Fruit fly (Drosophila melanogaster) whole organism: ENCODE measurements around the gene Cpr65Ec.

ENCODE experiments used
- Dll ChIP-seq: fragments of >200 bp; optimal IDR thresholded peaks from 2 replicates; lab custom pipeline; 2017
- EcR ChIP-seq, 2 experiments: fragments of >200 bp; optimal IDR thresholded peaks; 2 replicates each; lab custom pipeline; 2017; ENCODE audit warnings: missing biosample characterization in 2 of 2, missing genetic modification characterization in 2 of 2, missing genetic modification reagents in 2 of 2
- psq ChIP-seq: fragments of >200 bp; optimal IDR thresholded peaks from 2 replicates; lab custom pipeline; 2017
- usp ChIP-seq: fragments of >200 bp; optimal IDR thresholded peaks from 2 replicates; lab custom pipeline; 2017; ENCODE audit warnings: missing biosample characterization, missing genetic modification characterization, mixed read lengths

DNA sequence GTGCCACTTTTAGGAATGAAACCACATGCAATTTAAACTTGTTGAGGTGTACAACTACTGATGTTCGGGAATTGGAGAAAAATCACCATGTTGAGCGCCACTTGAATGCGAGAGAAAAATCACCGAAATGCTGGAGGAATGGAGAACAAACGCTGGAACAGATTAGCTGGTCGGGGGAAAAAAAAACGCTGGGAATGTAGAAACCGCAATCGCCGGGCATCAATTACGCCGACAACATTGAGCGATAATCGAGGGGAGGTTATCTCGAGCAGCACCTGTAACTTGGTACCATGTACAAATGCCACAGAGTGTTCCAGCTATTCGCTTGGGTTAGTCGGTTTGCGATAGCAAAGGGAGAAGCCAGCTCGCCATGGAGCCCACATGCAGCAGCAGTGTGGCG lies 27.0 kb upstream of the Cpr65Ec start, which contains the start of gene CG14823:
- TF ChIP-seq EcR (GFP tag; optimal IDR thresholded peaks at IDR 0.05; lab: Kevin White, UChicago) (no peak), Dll (lab: Kevin White, UChicago) (no peak), usp (no peak), psq (lab: Kevin White, UChicago) (no peak)
